Fruit fly (Drosophila melanogaster) whole organism, prepupa: ENCODE results near the gene PolI.

Experiments
- CG10669 ChIP-seq: fragments of 200-800 bp; sonication (Bioruptor generic); optimal IDR thresholded peaks from 3 replicates; lab custom pipeline; 2018; ENCODE audit warnings: missing biosample characterization, mild to moderate bottlenecking, missing genetic modification characterization, moderate library complexity
- CG11294 ChIP-seq: fragments of 200-800 bp; sonication (Bioruptor generic); IDR thresholded peaks from 2 replicates; pipeline ENCODE4 v1.3.6; 2022; ENCODE audit warnings: missing biosample characterization, missing genetic modification characterization
- CG11902 ChIP-seq: fragments of 200-800 bp; sonication (Bioruptor generic); optimal IDR thresholded peaks from 3 replicates; lab custom pipeline; 2016; ENCODE audit warnings: missing biosample characterization, missing genetic modification characterization
- Ets96B ChIP-seq: fragments of 200-800 bp; optimal IDR thresholded peaks from 2 replicates; lab custom pipeline; 2019; ENCODE audit warnings: missing biosample characterization, mild to moderate bottlenecking, missing genetic modification characterization, moderate library complexity
- Gug ChIP-seq: fragments of 200-800 bp; sonication (Bioruptor generic); IDR thresholded peaks from 2 replicates; pipeline ENCODE4 v1.3.6; 2022; ENCODE audit warnings: missing biosample characterization, missing genetic modification characterization

DNA sequence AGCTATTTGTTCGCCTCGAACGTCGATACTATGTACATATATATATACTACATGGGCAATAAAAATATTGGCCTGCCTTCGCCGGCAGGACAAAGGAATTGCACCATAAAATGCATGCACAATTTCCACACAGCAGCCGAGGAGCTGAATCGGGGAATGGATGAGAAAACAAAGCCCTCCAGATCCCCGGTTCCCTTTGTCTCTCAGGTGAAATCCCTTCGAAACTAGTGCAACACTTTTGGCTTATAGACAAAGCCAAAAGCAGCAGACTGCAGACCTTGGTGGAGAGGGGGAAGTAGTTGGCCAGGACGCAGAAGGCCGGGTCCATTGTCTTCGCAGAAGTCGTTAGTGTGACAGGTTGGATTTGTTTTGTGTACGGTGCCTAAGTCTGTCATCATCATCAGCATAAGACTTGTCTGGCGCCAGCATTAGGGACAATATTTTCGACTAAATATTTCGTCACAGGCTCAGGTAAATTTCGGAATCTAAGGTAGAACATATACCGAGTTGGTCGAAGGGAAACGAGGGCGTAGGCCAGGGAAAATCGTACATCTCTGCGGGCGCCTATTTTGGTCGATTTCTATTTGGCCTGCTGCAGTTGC lies 27.9 kb upstream of the PolI start:
- TF ChIP-seq CG11294 (GFP tag; lab: Robert Waterston, UW) (no peak), CG10669 (GFP tag; lab: Kevin White, UChicago) (no peak), CG11902 (no peak), Gug (GFP tag; lab: Robert Waterston, UW) (no peak), Ets96B (tag; lab: Kevin White, UChicago) (no peak)
